Worm (Caenorhabditis elegans): Measurements from ENCODE around the gene Y45F10C.2.

DNA sequence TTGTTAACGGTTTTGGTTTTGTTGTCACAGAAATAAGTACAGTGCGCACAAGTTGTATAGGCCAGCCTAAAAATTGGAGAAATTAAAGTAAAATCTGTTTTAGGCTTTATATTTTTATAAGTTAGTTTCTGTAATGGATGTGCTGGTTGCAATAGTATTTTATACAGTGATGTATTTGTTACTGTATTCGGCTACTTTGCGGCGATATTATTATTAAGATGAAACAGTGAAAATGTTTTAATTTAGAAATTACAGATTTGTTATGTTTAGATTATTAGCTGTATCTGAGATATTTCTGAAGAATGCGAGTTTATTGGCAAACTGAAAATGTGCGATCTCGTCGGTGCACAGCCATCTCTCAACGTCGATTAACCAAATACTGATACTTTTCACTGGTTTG, 14.9 kb downstream of the Y45F10C.2 start, which contains the start of gene ule-4:
- TF ChIP-seq tab-1 (GFP tag; IDR thresholded peaks at IDR 0.05) (no peak), flt-1 (GFP tag; IDR thresholded peaks at IDR 0.05) (no peak), med-1 (GFP tag; optimal IDR thresholded peaks at IDR 0.05; ENCODE audit: insufficient read depth) (no peak), T22C8.4 (GFP tag; IDR thresholded peaks at IDR 0.05) (no peak), ztf-23 (GFP tag; IDR thresholded peaks at IDR 0.05) (no peak), ztf-29 (GFP tag; IDR thresholded peaks at IDR 0.05) (no peak), klf-2 (GFP tag; conservative IDR thresholded peaks at IDR 0.05) (no peak), cog-1 (tag; optimal IDR thresholded peaks at IDR 0.05) (no peak)
